Worm (Caenorhabditis elegans) whole organism, L4/young adult: Measurements from ENCODE around the gene sre-44.

Source experiments
- W03F9.2 ChIP-seq: fragments of 150-350 bp; optimal IDR thresholded peaks from 2 replicates; lab custom pipeline; 2014; ENCODE audit warnings: missing biosample characterization, missing genetic modification characterization
- dao-5 ChIP-seq: sonication (generic microtip); optimal IDR thresholded peaks from 2 replicates; lab custom pipeline; 2016; ENCODE audit warnings: missing genotype, missing genetic modification characterization, moderate library complexity, missing compliant biosample characterization
- him-1 ChIP-seq: sonication (generic microtip); optimal IDR thresholded peaks from 2 replicates; lab custom pipeline; 2016; ENCODE audit warnings: missing genotype, missing genetic modification reagents, missing genetic modification characterization, missing compliant biosample characterization

DNA sequence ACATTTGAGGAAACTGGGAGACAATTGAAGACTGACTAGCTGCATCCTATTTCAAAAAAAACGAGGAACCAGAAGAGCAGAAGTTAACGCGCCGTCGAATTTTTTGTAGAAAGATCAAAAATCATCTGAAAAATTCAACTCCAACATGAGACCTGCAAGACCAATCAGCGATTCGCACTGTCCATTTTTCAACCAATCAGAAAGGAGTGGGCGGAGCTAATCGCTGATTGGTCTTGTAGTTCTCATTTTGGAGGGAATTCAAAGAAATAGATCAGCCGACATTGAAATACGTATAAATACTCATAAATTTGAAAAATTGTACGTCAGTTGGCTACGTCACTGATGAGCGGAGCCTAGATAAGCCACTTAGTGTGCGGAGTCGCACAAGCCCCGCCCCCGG is 41.8 kb upstream of the sre-44 start:
- no peak for TF ChIP-seq him-1 (tag; lab: Kevin White, UChicago)
- no peak for TF ChIP-seq dao-5 (tag; lab: Kevin White, UChicago)
- TF ChIP-seq W03F9.2 (tag; lab: Kevin White, UChicago) = no peak
